Fruit fly (Drosophila melanogaster) whole organism, embryonic: ENCODE data around the gene CG6511.

ENCODE experiments used
- Bdp1 ChIP-seq: fragments of 200-800 bp; sonication (Bioruptor generic); optimal IDR thresholded peaks from 3 replicates; lab custom pipeline; 2016; ENCODE audit warnings: missing biosample characterization, missing genetic modification characterization
- Bteb2 ChIP-seq: fragments of 200-800 bp; sonication (Bioruptor generic); optimal IDR thresholded peaks from 2 replicates; lab custom pipeline; 2016; ENCODE audit warnings: missing biosample characterization, missing genetic modification characterization
- CG10462 ChIP-seq: fragments of 200-800 bp; sonication (Bioruptor generic); optimal IDR thresholded peaks from 2 replicates; lab custom pipeline; 2016; ENCODE audit warnings: missing biosample characterization, missing genetic modification characterization
- CG11085 ChIP-seq: fragments of 200-800 bp; sonication (Bioruptor generic); IDR thresholded peaks from 2 replicates; pipeline ENCODE4 v1.3.6; 2022; ENCODE audit warnings: missing biosample characterization, missing genetic modification characterization
- CG1647 ChIP-seq: fragments of 200-800 bp; sonication (Bioruptor generic); optimal IDR thresholded peaks from 3 replicates; lab custom pipeline; 2016; ENCODE audit warnings: missing biosample characterization, missing genetic modification characterization
- CG16779 ChIP-seq: fragments of 200-800 bp; sonication (Bioruptor generic); IDR thresholded peaks from 2 replicates; pipeline ENCODE4 v1.3.6; 2022; ENCODE audit warnings: missing biosample characterization, missing genetic modification characterization
- CG2678 ChIP-seq: fragments of 200-800 bp; sonication (Bioruptor generic); optimal IDR thresholded peaks from 3 replicates; lab custom pipeline; 2019; ENCODE audit warnings: missing biosample characterization, mild to moderate bottlenecking, missing genetic modification characterization, moderate library complexity
- CG2875 ChIP-seq: fragments of 200-800 bp; sonication (Bioruptor generic); optimal IDR thresholded peaks from 2 replicates; lab custom pipeline; 2017; ENCODE audit warnings: missing biosample characterization, mild to moderate bottlenecking, missing genetic modification characterization, missing genetic modification reagents
- CG31441 ChIP-seq: fragments of 200-800 bp; sonication (Bioruptor generic); IDR thresholded peaks from 2 replicates; pipeline ENCODE4 v1.3.6; 2022; ENCODE audit warnings: missing biosample characterization, missing genetic modification characterization
- CG3838 ChIP-seq: fragments of 200-800 bp; sonication (Bioruptor generic); optimal IDR thresholded peaks from 3 replicates; lab custom pipeline; 2016; ENCODE audit warnings: missing biosample characterization, missing genetic modification characterization
- CG6791 ChIP-seq: fragments of 200-800 bp; sonication (Bioruptor generic); IDR thresholded peaks from 3 replicates; pipeline ENCODE4 v1.3.6; 2022; ENCODE audit warnings: missing biosample characterization, missing genetic modification characterization; ENCODE audit not compliant: partially characterized antibody
- CG7963 ChIP-seq: fragments of 200-800 bp; sonication (Bioruptor generic); IDR thresholded peaks from 3 replicates; pipeline ENCODE4 v1.3.6; 2022; ENCODE audit warnings: missing biosample characterization, missing genetic modification characterization; ENCODE audit not compliant: partially characterized antibody
- CG9876 ChIP-seq: fragments of 200-800 bp; sonication (Bioruptor generic); optimal IDR thresholded peaks from 2 replicates; lab custom pipeline; 2016; ENCODE audit warnings: missing biosample characterization, missing genetic modification characterization
- Fer2 ChIP-seq: fragments of 200-800 bp; sonication (Bioruptor generic); optimal IDR thresholded peaks from 2 replicates; lab custom pipeline; 2018; ENCODE audit warnings: missing biosample characterization, mild to moderate bottlenecking, missing genetic modification characterization, moderate library complexity
- HLH4C ChIP-seq: fragments of 200-800 bp; sonication (Bioruptor generic); IDR thresholded peaks from 3 replicates; pipeline ENCODE4 v1.3.6; 2022; ENCODE audit warnings: missing biosample characterization, missing genetic modification characterization; ENCODE audit not compliant: partially characterized antibody
- Nf-YB ChIP-seq: fragments of 200-800 bp; sonication (Bioruptor generic); optimal IDR thresholded peaks from 3 replicates; lab custom pipeline; 2019; ENCODE audit warnings: missing biosample characterization, mild to moderate bottlenecking, missing genetic modification characterization, moderate library complexity
- Opbp ChIP-seq: fragments of 200-800 bp; sonication (Bioruptor generic); IDR thresholded peaks from 3 replicates; pipeline ENCODE4 v1.3.6; 2022; ENCODE audit warnings: missing biosample characterization, missing genetic modification characterization; ENCODE audit not compliant: partially characterized antibody
- Pdp1 ChIP-seq, 2 experiments: fragments of 200-800 bp; sonication (Bioruptor generic); optimal IDR thresholded peaks; 3 replicates each; lab custom pipeline; 2016; ENCODE audit warnings: missing biosample characterization in 2 of 2, missing genetic modification characterization in 2 of 2, mild to moderate bottlenecking in 1 of 2, moderate library complexity in 1 of 2
- Poxn ChIP-seq: fragments of 200-800 bp; sonication (Bioruptor generic); IDR thresholded peaks from 2 replicates; pipeline ENCODE4 v1.3.6; 2022; ENCODE audit warnings: missing biosample characterization, missing genetic modification characterization
- Ravus ChIP-seq: fragments of 200-800 bp; sonication (Bioruptor generic); IDR thresholded peaks from 2 replicates; pipeline ENCODE4 v1.3.6; 2022; ENCODE audit warnings: missing biosample characterization, missing genetic modification characterization
- Rfx ChIP-seq: fragments of 200-800 bp; sonication (Bioruptor generic); IDR thresholded peaks from 2 replicates; pipeline ENCODE4 v1.3.6; 2022; ENCODE audit warnings: missing biosample characterization, missing genetic modification characterization
- Scr ChIP-seq: fragments of 200-800 bp; sonication (Bioruptor generic); IDR thresholded peaks from 2 replicates; pipeline ENCODE4 v1.3.6; 2022; ENCODE audit warnings: missing biosample characterization, missing genetic modification characterization; ENCODE audit not compliant: partially characterized antibody
- Side ChIP-seq: fragments of 200-800 bp; sonication (Bioruptor generic); optimal IDR thresholded peaks from 2 replicates; lab custom pipeline; 2016; ENCODE audit warnings: missing biosample characterization, missing genetic modification characterization
- Sry-β ChIP-seq: fragments of 200-800 bp; sonication (Bioruptor generic); optimal IDR thresholded peaks from 2 replicates; lab custom pipeline; 2018; ENCODE audit warnings: missing biosample characterization, mild to moderate bottlenecking, missing genetic modification characterization, moderate library complexity
- Sry-δ ChIP-seq: fragments of 200-800 bp; sonication (Bioruptor generic); optimal IDR thresholded peaks from 2 replicates; lab custom pipeline; 2016; ENCODE audit warnings: missing biosample characterization, missing genetic modification characterization
- Xbp1 ChIP-seq: fragments of 200-800 bp; sonication (Bioruptor generic); optimal IDR thresholded peaks from 3 replicates; lab custom pipeline; 2016; ENCODE audit warnings: missing biosample characterization, mild to moderate bottlenecking, missing genetic modification characterization
- abd-A ChIP-seq: fragments of 200-800 bp; sonication (Bioruptor generic); optimal IDR thresholded peaks from 3 replicates; lab custom pipeline; 2019; ENCODE audit warnings: missing biosample characterization, mild to moderate bottlenecking, missing genetic modification characterization, moderate library complexity
- ato ChIP-seq: fragments of 200-800 bp; sonication (Bioruptor generic); IDR thresholded peaks from 2 replicates; pipeline ENCODE4 v1.3.6; 2022; ENCODE audit warnings: missing biosample characterization, missing genetic modification characterization; ENCODE audit not compliant: partially characterized antibody
- az2 ChIP-seq: fragments of 200-800 bp; sonication (Bioruptor generic); optimal IDR thresholded peaks from 3 replicates; lab custom pipeline; 2016; ENCODE audit warnings: missing biosample characterization, missing genetic modification characterization
- bbx ChIP-seq: fragments of 200-800 bp; sonication (Bioruptor generic); IDR thresholded peaks from 2 replicates; pipeline ENCODE4 v1.3.6; 2022; ENCODE audit warnings: missing biosample characterization, missing genetic modification characterization; ENCODE audit not compliant: partially characterized antibody
- bsh ChIP-seq, 2 experiments: fragments of 200-800 bp; sonication (Bioruptor generic); optimal IDR thresholded peaks; 2 replicates each; lab custom pipeline; 2017 to 2018; ENCODE audit warnings: mild to moderate bottlenecking in 2 of 2, missing biosample characterization in 2 of 2, missing genetic modification characterization in 2 of 2, moderate library complexity in 1 of 2
- corto ChIP-seq: fragments of 200-800 bp; sonication (Bioruptor generic); optimal IDR thresholded peaks from 2 replicates; lab custom pipeline; 2016; ENCODE audit warnings: missing biosample characterization, mild to moderate bottlenecking, missing genetic modification characterization, moderate library complexity
- dimm ChIP-seq: fragments of 200-800 bp; sonication (Bioruptor generic); IDR thresholded peaks from 2 replicates; pipeline ENCODE4 v1.3.6; 2022; ENCODE audit warnings: missing biosample characterization, missing genetic modification characterization
- dm ChIP-seq: fragments of 200-800 bp; sonication (Bioruptor generic); optimal IDR thresholded peaks from 3 replicates; lab custom pipeline; 2016; ENCODE audit warnings: missing biosample characterization, missing genetic modification characterization
- emc ChIP-seq: fragments of 200-800 bp; sonication (Bioruptor generic); optimal IDR thresholded peaks from 2 replicates; lab custom pipeline; 2016; ENCODE audit warnings: missing biosample characterization, missing genetic modification characterization
- en ChIP-seq: fragments of 200-800 bp; sonication (Bioruptor generic); optimal IDR thresholded peaks from 2 replicates; lab custom pipeline; 2016; ENCODE audit warnings: missing biosample characterization, missing genetic modification characterization
- fd64A ChIP-seq: fragments of 200-800 bp; sonication (Bioruptor generic); optimal IDR thresholded peaks from 3 replicates; lab custom pipeline; 2018; ENCODE audit warnings: missing biosample characterization, mild to moderate bottlenecking, missing genetic modification characterization
- gfzf ChIP-seq: fragments of 200-800 bp; sonication (Bioruptor generic); optimal IDR thresholded peaks from 2 replicates; lab custom pipeline; 2016; ENCODE audit warnings: missing biosample characterization, mild to moderate bottlenecking, missing genetic modification characterization, moderate library complexity
- grau ChIP-seq: fragments of 200-800 bp; optimal IDR thresholded peaks from 3 replicates; lab custom pipeline; 2019; ENCODE audit warnings: missing biosample characterization, mild to moderate bottlenecking, missing genetic modification characterization, moderate library complexity
- h ChIP-seq: fragments of >200 bp; optimal IDR thresholded peaks from 2 replicates; lab custom pipeline; 2017
- kah ChIP-seq: fragments of 200-800 bp; sonication (Bioruptor generic); optimal IDR thresholded peaks from 2 replicates; lab custom pipeline; 2018; ENCODE audit warnings: missing biosample characterization, mild to moderate bottlenecking, missing genetic modification characterization
- lmd ChIP-seq: fragments of 200-800 bp; sonication (Bioruptor generic); IDR thresholded peaks from 2 replicates; pipeline ENCODE4 v1.3.6; 2022; ENCODE audit warnings: missing biosample characterization, missing genetic modification characterization
- mirr ChIP-seq: fragments of 200-800 bp; sonication (Bioruptor generic); optimal IDR thresholded peaks from 3 replicates; lab custom pipeline; 2018; ENCODE audit warnings: missing biosample characterization, mild to moderate bottlenecking, missing genetic modification characterization
- nom ChIP-seq: fragments of 200-800 bp; sonication (Bioruptor generic); optimal IDR thresholded peaks from 2 replicates; lab custom pipeline; 2017; ENCODE audit warnings: missing biosample characterization, missing genetic modification characterization, mild to moderate bottlenecking, moderate library complexity, missing genetic modification reagents
- oc ChIP-seq: fragments of 200-800 bp; sonication (Bioruptor generic); optimal IDR thresholded peaks from 2 replicates; lab custom pipeline; 2018; ENCODE audit warnings: missing biosample characterization, mild to moderate bottlenecking, missing genetic modification characterization, moderate library complexity
- p53 ChIP-seq: fragments of 200-800 bp; sonication (Bioruptor generic); optimal IDR thresholded peaks from 2 replicates; lab custom pipeline; 2016; ENCODE audit warnings: missing biosample characterization, missing genetic modification characterization
- pan ChIP-seq, 4 experiments: fragments of >200 bp in 3 of 4; fragments of 200-800 bp in 1 of 4; sonication (Bioruptor generic) in 1 of 4; optimal IDR thresholded peaks in 3 of 4; IDR thresholded peaks in 1 of 4; 2 replicates each; pipeline versions ENCODE4 v1.3.6 to Lab custom; 2017 to 2022; ENCODE audit warnings: missing biosample characterization in 2 of 4, missing genetic modification characterization in 2 of 4, mixed read lengths in 1 of 4
- pho ChIP-seq: fragments of 200-800 bp; sonication (Bioruptor generic); optimal IDR thresholded peaks from 2 replicates; lab custom pipeline; 2016; ENCODE audit warnings: missing biosample characterization, missing genetic modification characterization
- so ChIP-seq: fragments of 200-800 bp; sonication (Bioruptor generic); IDR thresholded peaks from 3 replicates; pipeline ENCODE4 v1.3.6; 2022; ENCODE audit warnings: missing biosample characterization, missing genetic modification characterization
- tx ChIP-seq: fragments of 200-800 bp; sonication (Bioruptor generic); optimal IDR thresholded peaks from 2 replicates; lab custom pipeline; 2016; ENCODE audit warnings: missing biosample characterization, missing genetic modification characterization
- wor ChIP-seq: fragments of 200-800 bp; sonication (Bioruptor generic); IDR thresholded peaks from 2 replicates; pipeline ENCODE4 v1.3.6; 2022; ENCODE audit warnings: missing biosample characterization, missing genetic modification characterization

Gene CG6511

dm6 chr3L:8718602-8719001 lies 2.5 kb upstream of the CG6511 start (continued):
- TF ChIP-seq pan (optimal IDR thresholded peaks at IDR 0.05; lab: Kevin White, UChicago) (no peak), pan (GFP tag; optimal IDR thresholded peaks at IDR 0.05 in 1 of 2, IDR thresholded peaks at IDR 0.05 in 1 of 2) (no peak), lmd (GFP tag; lab: Robert Waterston, UW) (no peak), ato (GFP tag; lab: Robert Waterston, UW) (peak; percentile 49; the same call in 1 of the 2 replicates), CG7963 (GFP tag; lab: Robert Waterston, UW) (peak; percentile 62), Fer2 (tag; lab: Kevin White, UChicago) (no peak), Scr (GFP tag; lab: Robert Waterston, UW) (peak; percentile 77), oc (no peak), Xbp1 (GFP tag; lab: Kevin White, UChicago) (no peak), tx (no peak), h (lab: Kevin White, UChicago) (no peak), so (no peak), Side (GFP tag; lab: Kevin White, UChicago) (no peak), bbx (GFP tag; lab: Robert Waterston, UW) (peak; percentile 82), CG16779 (GFP tag; lab: Robert Waterston, UW) (no peak), Opbp (GFP tag; lab: Robert Waterston, UW) (peak; percentile 83), en (GFP tag; lab: Kevin White, UChicago) (no peak), fd64A (no peak), gfzf (GFP tag; lab: Kevin White, UChicago) (peak; percentile 16), mirr (no peak), Sry-δ (GFP tag; lab: Kevin White, UChicago) (peak; percentile 66), Sry-β (no peak), Pdp1 (GFP tag; optimal IDR thresholded peaks at IDR 0.05; lab: Kevin White, UChicago) (no peak), CG6791 (peak; percentile 78), Poxn (GFP tag; lab: Robert Waterston, UW) (no peak), CG10462 (GFP tag; lab: Kevin White, UChicago) (no peak), dimm (no peak), CG3838 (GFP tag; lab: Kevin White, UChicago) (no peak), Bteb2 (no peak), corto (GFP tag; lab: Kevin White, UChicago) (no peak), bsh (GFP tag; optimal IDR thresholded peaks at IDR 0.05; lab: Kevin White, UChicago) (no peak), dm (GFP tag; lab: Kevin White, UChicago) (no peak), CG11085 (GFP tag; lab: Robert Waterston, UW) (no peak), p53 (GFP tag; lab: Kevin White, UChicago) (no peak), wor (GFP tag; lab: Robert Waterston, UW) (no peak), CG9876 (GFP tag; lab: Kevin White, UChicago) (no peak), emc (GFP tag; lab: Kevin White, UChicago) (no peak), CG2875 (no peak), kah (GFP tag; lab: Kevin White, UChicago) (no peak), CG1647 (GFP tag; lab: Kevin White, UChicago) (no peak), Rfx (GFP tag; lab: Robert Waterston, UW) (0 out of 2 replicates have a peak, but pooled peaks have one; percentile 30), Ravus (GFP tag; lab: Robert Waterston, UW) (no peak), grau (tag; lab: Kevin White, UChicago) (peak; percentile 8), abd-A (tag; lab: Kevin White, UChicago) (no peak), az2 (GFP tag; lab: Kevin White, UChicago) (no peak), nom (GFP tag; lab: Kevin White, UChicago) (no peak), pho (GFP tag; lab: Kevin White, UChicago) (no peak), CG31441 (GFP tag; lab: Robert Waterston, UW) (peak; percentile 28; the same call in 1 of the 2 replicates), CG2678 (tag; lab: Kevin White, UChicago) (peak; percentile 18), Bdp1 (GFP tag; lab: Kevin White, UChicago) (no peak), Nf-YB (no peak), HLH4C (GFP tag; lab: Robert Waterston, UW) (peak; percentile 71)
